Worm (Caenorhabditis elegans): Measurements from ENCODE around the gene F54D10.4.

- TF ChIP-seq alr-1 (tag; optimal IDR thresholded peaks at IDR 0.05; ENCODE audit: borderline replicate concordance), result no peak
- TF ChIP-seq nhr-11 (tag; optimal IDR thresholded peaks at IDR 0.05), result no peak
- TF ChIP-seq sup-37 (GFP tag; optimal IDR thresholded peaks at IDR 0.05), result no peak
- no peak for TF ChIP-seq ceh-8 (GFP tag; optimal IDR thresholded peaks at IDR 0.05)
- TF ChIP-seq tbx-2 (tag; optimal IDR thresholded peaks at IDR 0.05), result no peak
- TF ChIP-seq ztf-4 (tag; optimal IDR thresholded peaks at IDR 0.05), result no peak
- no peak for TF ChIP-seq ztf-11 (tag; optimal IDR thresholded peaks at IDR 0.05)
- no peak for TF ChIP-seq unc-62 (GFP tag; optimal IDR thresholded peaks at IDR 0.05)
- TF ChIP-seq fkh-10 (GFP tag; optimal IDR thresholded peaks at IDR 0.05), result no peak
- TF ChIP-seq nhr-237 (tag; optimal IDR thresholded peaks at IDR 0.05), result no peak
- TF ChIP-seq grh-1 (GFP tag; IDR thresholded peaks at IDR 0.05), result no peak
- TF ChIP-seq lin-39 (tag; optimal IDR thresholded peaks at IDR 0.05), result no peak
Observed at ce11 chrII:3759010-3759409, 47.9 kb downstream of the F54D10.4 start, which contains the start of gene T24E12.12.
